Fruit fly (Drosophila melanogaster): Measurements from ENCODE around the gene CG10859.

DNA sequence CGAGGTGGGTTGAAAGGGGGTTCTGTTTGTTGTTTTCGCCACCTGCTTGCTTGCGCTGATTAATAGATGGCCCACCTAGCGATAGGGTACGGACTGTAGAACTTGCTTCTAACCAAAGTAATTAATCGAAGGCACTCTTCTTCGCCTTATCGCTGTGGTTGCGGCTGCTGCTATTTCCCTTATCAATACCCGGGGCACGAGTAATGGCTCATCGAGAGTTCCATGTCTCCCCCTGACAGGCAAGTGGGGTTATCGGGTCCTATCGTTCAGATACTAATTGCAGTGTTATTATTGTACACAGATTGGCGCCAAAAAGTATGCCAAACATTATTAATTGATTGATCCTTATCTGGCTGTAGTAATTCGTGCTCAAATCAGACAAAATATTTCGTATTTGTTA, 38.3 kb upstream of the CG10859 start:
- TF ChIP-seq ttk (optimal IDR thresholded peaks at IDR 0.05) (no peak), insv (optimal IDR thresholded peaks at IDR 0.05) (no peak)

Measured in Kc167 (cell line).